Fruit fly (Drosophila melanogaster) whole organism, wandering third instar larva: Measurements from ENCODE around the gene CG14691.

Experiments used
- Abd-B ChIP-seq: fragments of >200 bp; optimal IDR thresholded peaks from 2 replicates; lab custom pipeline; 2017; ENCODE audit warnings: missing biosample characterization, missing genetic modification characterization
- CG32264 ChIP-seq: fragments of 200-800 bp; sonication (Bioruptor generic); optimal IDR thresholded peaks from 2 replicates; lab custom pipeline; 2016; ENCODE audit warnings: missing biosample characterization, missing genetic modification characterization
- CG9705 ChIP-seq: fragments of 200-800 bp; sonication (Bioruptor generic); optimal IDR thresholded peaks from 2 replicates; lab custom pipeline; 2018; ENCODE audit warnings: missing biosample characterization, mild to moderate bottlenecking, missing genetic modification characterization
- CrebA ChIP-seq: fragments of 200-800 bp; sonication (Bioruptor generic); optimal IDR thresholded peaks from 2 replicates; lab custom pipeline; 2016; ENCODE audit warnings: missing biosample characterization, mild to moderate bottlenecking, missing genetic modification characterization, borderline replicate concordance
- Dfd ChIP-seq: fragments of >200 bp; optimal IDR thresholded peaks from 2 replicates; lab custom pipeline; 2017; ENCODE audit warnings: missing biosample characterization, missing genetic modification characterization
- Hnf4 ChIP-seq: fragments of 200-800 bp; sonication (Bioruptor generic); optimal IDR thresholded peaks from 2 replicates; lab custom pipeline; 2016; ENCODE audit warnings: missing biosample characterization, mild to moderate bottlenecking, missing genetic modification characterization
- Hr78 ChIP-seq: fragments of >200 bp; optimal IDR thresholded peaks from 2 replicates; lab custom pipeline; 2017; ENCODE audit warnings: missing biosample characterization, missing genetic modification characterization
- Myc ChIP-seq: fragments of >200 bp; optimal IDR thresholded peaks from 2 replicates; lab custom pipeline; 2017
- N ChIP-seq: fragments of >200 bp; optimal IDR thresholded peaks from 2 replicates; lab custom pipeline; 2018; ENCODE audit warnings: missing biosample characterization, missing external identifiers, missing genetic modification characterization
- OdsH ChIP-seq: fragments of 200-800 bp; sonication (Bioruptor generic); optimal IDR thresholded peaks from 2 replicates; lab custom pipeline; 2016; ENCODE audit warnings: missing biosample characterization, mild to moderate bottlenecking, missing genetic modification characterization
- Rel ChIP-seq, 2 experiments: fragments of 200-800 bp; sonication (Bioruptor generic) in 1 of 2; optimal IDR thresholded peaks; 2 replicates in 1 of 2; 3 replicates in 1 of 2; lab custom pipeline; 2016 to 2019; ENCODE audit warnings: mild to moderate bottlenecking in 2 of 2, missing biosample characterization in 2 of 2, missing genetic modification characterization in 2 of 2, moderate library complexity in 1 of 2
- Sp1 ChIP-seq: fragments of 200-800 bp; sonication (Bioruptor generic); optimal IDR thresholded peaks from 3 replicates; lab custom pipeline; 2019; ENCODE audit warnings: missing biosample characterization, mild to moderate bottlenecking, missing genetic modification characterization, moderate library complexity
- Vsx2 ChIP-seq: fragments of 200-300, 225-300 bp; sonication (Bioruptor generic); optimal IDR thresholded peaks from 2 replicates; lab custom pipeline; 2018; ENCODE audit warnings: missing biosample characterization, missing genetic modification characterization; ENCODE audit not compliant: partially characterized antibody
- br ChIP-seq: fragments of 200-800 bp; sonication (Bioruptor generic); optimal IDR thresholded peaks from 2 replicates; lab custom pipeline; 2016; ENCODE audit warnings: missing biosample characterization, missing genetic modification characterization
- dl ChIP-seq, 2 experiments: fragments of 175-275, 200-275 bp in 1 of 2; fragments of 200-275 bp in 1 of 2; sonication (Bioruptor generic); optimal IDR thresholded peaks; lab custom pipeline; 2018; ENCODE audit warnings: mild to moderate bottlenecking in 2 of 2, missing biosample characterization in 2 of 2, missing genetic modification characterization in 2 of 2, moderate library complexity in 2 of 2; ENCODE audit not compliant: partially characterized antibody in 2 of 2, insufficient read depth in 1 of 2
- dmrt93B ChIP-seq: fragments of 200-800 bp; sonication (Bioruptor generic); optimal IDR thresholded peaks from 2 replicates; lab custom pipeline; 2018; ENCODE audit warnings: missing biosample characterization, mild to moderate bottlenecking, missing genetic modification characterization
- dsf ChIP-seq: sonication (Bioruptor generic); optimal IDR thresholded peaks from 2 replicates; lab custom pipeline; 2016; ENCODE audit warnings: missing biosample characterization, missing genetic modification characterization, borderline replicate concordance
- ey ChIP-seq: fragments of 200-800 bp; sonication (Bioruptor generic); optimal IDR thresholded peaks from 2 replicates; lab custom pipeline; 2016; ENCODE audit warnings: missing biosample characterization, missing genetic modification characterization
- foxo ChIP-seq, 2 experiments: fragments of 200-800 bp; sonication (Bioruptor generic); optimal IDR thresholded peaks; 2 replicates in 1 of 2; 3 replicates in 1 of 2; lab custom pipeline; 2016 to 2017; ENCODE audit warnings: missing biosample characterization in 2 of 2, missing genetic modification characterization in 2 of 2
- fru ChIP-seq: fragments of 200-800 bp; sonication (Bioruptor generic); optimal IDR thresholded peaks from 3 replicates; lab custom pipeline; 2016; ENCODE audit warnings: missing biosample characterization, mild to moderate bottlenecking, missing genetic modification characterization
- h ChIP-seq: fragments of 200-800 bp; sonication (Bioruptor generic); optimal IDR thresholded peaks from 3 replicates; lab custom pipeline; 2016; ENCODE audit warnings: missing biosample characterization, mild to moderate bottlenecking, missing genetic modification characterization
- jim ChIP-seq: fragments of 175-275, 200-325 bp; sonication (Bioruptor generic); optimal IDR thresholded peaks from 2 replicates; lab custom pipeline; 2016; ENCODE audit warnings: missing biosample characterization, mild to moderate bottlenecking, missing genetic modification characterization
- lola ChIP-seq: fragments of >200 bp; optimal IDR thresholded peaks from 2 replicates; lab custom pipeline; 2017; ENCODE audit warnings: missing biosample characterization, missing genetic modification characterization
- pan ChIP-seq: fragments of >200 bp; optimal IDR thresholded peaks from 2 replicates; lab custom pipeline; 2017
- psq ChIP-seq: fragments of 200-800 bp; sonication (Bioruptor generic); optimal IDR thresholded peaks from 3 replicates; lab custom pipeline; 2017; ENCODE audit warnings: missing biosample characterization, mild to moderate bottlenecking, missing genetic modification characterization, moderate library complexity
- rgr ChIP-seq: fragments of 200-800 bp; sonication (Bioruptor generic); optimal IDR thresholded peaks from 3 replicates; lab custom pipeline; 2016; ENCODE audit warnings: missing biosample characterization, mild to moderate bottlenecking, missing genetic modification characterization
- sage ChIP-seq: fragments of 200-800 bp; sonication (Bioruptor generic); optimal IDR thresholded peaks from 2 replicates; lab custom pipeline; 2016; ENCODE audit warnings: missing biosample characterization, mild to moderate bottlenecking, missing genetic modification characterization
- sv ChIP-seq: fragments of 200-800 bp; sonication (Bioruptor generic); optimal IDR thresholded peaks from 3 replicates; lab custom pipeline; 2016; ENCODE audit warnings: missing biosample characterization, missing genetic modification characterization
- usp ChIP-seq: fragments of >200 bp; optimal IDR thresholded peaks from 2 replicates; lab custom pipeline; 2017; ENCODE audit warnings: missing biosample characterization, missing genetic modification characterization
- woc ChIP-seq: sonication (Bioruptor generic); optimal IDR thresholded peaks from 2 replicates; lab custom pipeline; 2016; ENCODE audit warnings: missing biosample characterization, mild to moderate bottlenecking, missing genetic modification characterization

Gene CG14691

DNA sequence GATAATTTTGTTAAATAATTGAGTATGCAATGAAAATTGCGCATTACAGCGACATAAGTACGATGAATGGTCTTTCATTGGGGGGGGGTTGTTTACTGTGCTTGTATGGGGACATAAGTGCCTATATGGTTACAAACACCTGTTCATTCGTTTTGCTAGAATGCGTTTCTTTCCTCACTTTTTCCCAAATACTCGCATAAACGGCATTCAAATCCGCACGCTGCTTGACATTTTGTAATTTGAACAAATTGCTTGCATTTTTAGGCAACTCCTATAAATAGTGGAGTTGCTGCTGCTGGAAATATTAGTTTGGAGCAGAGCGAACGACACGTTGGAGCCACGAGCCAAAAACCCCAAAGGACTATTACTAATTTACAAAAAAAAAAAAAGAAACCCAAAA, 23.8 kb upstream of the CG14691 start, which contains the start of gene Desi:
Desi (plus strand) TSS at position 301 of the 400 bp plus-strand sequence.
- no peak for TF ChIP-seq Hnf4 (GFP tag; lab: Kevin White, UChicago)
- no peak for TF ChIP-seq CrebA
- no peak for TF ChIP-seq Sp1 (GFP tag; lab: Kevin White, UChicago)
- TF ChIP-seq Rel (GFP tag; optimal IDR thresholded peaks at IDR 0.05; lab: Kevin White, UChicago): no peak
- TF ChIP-seq Rel (tag; optimal IDR thresholded peaks at IDR 0.05; lab: Kevin White, UChicago): no peak
- TF ChIP-seq Vsx2 (GFP tag; lab: Kevin White, UChicago): no peak
- no peak for TF ChIP-seq CG9705
- TF ChIP-seq Myc (lab: Kevin White, UChicago): no peak
- TF ChIP-seq fru: no peak
- no peak for TF ChIP-seq jim (GFP tag; lab: Kevin White, UChicago)
- TF ChIP-seq CG32264: no peak
- TF ChIP-seq lola (GFP tag; lab: Kevin White, UChicago): no peak
- no peak for TF ChIP-seq woc
- no peak for TF ChIP-seq ey
- TF ChIP-seq N (GFP tag; lab: Kevin White, UChicago): no peak
- TF ChIP-seq, all 38 proteins: peak for 0

DNA sequence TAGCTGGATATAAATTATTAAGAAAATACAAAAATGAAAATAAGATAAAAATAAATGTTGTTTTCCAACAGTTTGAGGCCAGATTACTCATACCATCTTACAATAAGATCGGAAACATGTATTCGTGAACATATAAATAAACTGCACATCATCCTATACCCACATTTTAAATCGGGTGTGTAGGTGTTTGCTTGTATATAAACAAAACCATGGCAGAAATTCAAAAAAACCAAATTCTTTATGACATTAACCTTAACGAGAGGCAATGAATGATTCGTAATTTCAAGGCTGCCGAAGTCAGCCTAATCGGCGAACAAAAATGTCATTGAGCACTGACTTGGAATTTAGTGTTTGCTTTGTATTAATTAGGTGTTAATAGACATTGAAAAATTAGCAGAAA, 22.7 kb upstream of the CG14691 start:
- TF ChIP-seq Dfd (GFP tag; lab: Kevin White, UChicago): no peak
- TF ChIP-seq N (GFP tag; lab: Kevin White, UChicago): no peak
- TF ChIP-seq usp (GFP tag; lab: Kevin White, UChicago): no peak
- TF ChIP-seq OdsH (GFP tag; lab: Kevin White, UChicago): no peak
- TF ChIP-seq psq (GFP tag; lab: Kevin White, UChicago): no peak
- TF ChIP-seq sv (GFP tag; lab: Kevin White, UChicago): no peak
- no peak for TF ChIP-seq CG32264
- no peak for TF ChIP-seq dmrt93B (GFP tag; lab: Kevin White, UChicago)
- TF ChIP-seq Vsx2 (GFP tag; lab: Kevin White, UChicago): no peak
- no peak for TF ChIP-seq sage
- no peak for TF ChIP-seq Abd-B (GFP tag; lab: Kevin White, UChicago)
- no peak for TF ChIP-seq dl (GFP tag; optimal IDR thresholded peaks at IDR 0.05; lab: Kevin White, UChicago; ENCODE audit: insufficient read depth in 1 of 2, partially characterized antibody in 2 of 2)
- TF ChIP-seq CG9705: no peak
- no peak for TF ChIP-seq h (GFP tag; lab: Kevin White, UChicago)
- no peak for TF ChIP-seq CrebA
- TF ChIP-seq, all 38 proteins: peak for 0

dm6 chr3R:10777274-10777673, 21.8 kb upstream of the CG14691 start, which contains the start of the genes CG45076, CG45078 and fau:
CG45076 (minus strand) TSS chr3R:10777374.
CG45078 (minus strand) TSS chr3R:10777374.
fau (minus strand) TSS chr3R:10777374.
- no peak for TF ChIP-seq pan
- no peak for TF ChIP-seq fru
- no peak for TF ChIP-seq dl (GFP tag; optimal IDR thresholded peaks at IDR 0.05; lab: Kevin White, UChicago; ENCODE audit: insufficient read depth in 1 of 2, partially characterized antibody in 2 of 2)
- no peak for TF ChIP-seq foxo (GFP tag; optimal IDR thresholded peaks at IDR 0.05; lab: Kevin White, UChicago)
- no peak for TF ChIP-seq br (GFP tag; lab: Kevin White, UChicago)
- no peak for TF ChIP-seq usp (GFP tag; lab: Kevin White, UChicago)
- no peak for TF ChIP-seq Hr78
- no peak for TF ChIP-seq rgr (GFP tag; lab: Kevin White, UChicago)
- no peak for TF ChIP-seq dsf (GFP tag; lab: Kevin White, UChicago)
- no peak for TF ChIP-seq CG32264

dm6 chr3R:10776047-10776659, 20.7 kb upstream of the CG14691 start:
- TF ChIP-seq Hnf4 (GFP tag; lab: Kevin White, UChicago) (no peak), Myc (lab: Kevin White, UChicago) (no peak), h (GFP tag; lab: Kevin White, UChicago) (no peak)
- TF ChIP-seq, all 38 proteins: peak for 0

dm6 chr3R:10775246-10775645, 19.8 kb upstream of the CG14691 start:
- TF ChIP-seq h (GFP tag; lab: Kevin White, UChicago): peak; percentile 15
- no peak for TF ChIP-seq pan
